Worm (Caenorhabditis elegans): ENCODE measurements around the gene C18D4.3.

DNA sequence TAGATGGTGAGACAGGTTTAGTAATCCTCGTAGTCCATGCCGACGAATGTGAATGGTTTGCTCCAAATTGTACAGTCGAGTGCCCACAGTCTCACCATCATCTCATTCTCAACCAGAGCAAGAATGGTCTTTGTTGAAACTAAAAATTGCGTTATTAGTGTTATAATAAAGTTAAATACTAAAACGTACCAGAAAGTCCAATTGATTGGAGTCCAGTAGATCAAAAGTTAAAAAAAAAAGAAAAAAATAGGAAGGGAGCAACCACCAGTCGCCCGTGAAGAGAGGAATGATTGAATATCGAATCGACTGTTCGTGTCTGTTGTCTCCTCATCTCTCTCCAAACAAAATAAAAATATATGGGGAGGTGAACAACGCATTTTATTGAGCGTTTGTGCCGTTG, 2.1 kb downstream of the C18D4.3 start, which contains the start of gene C18D4.12:
- no peak for TF ChIP-seq tab-1 (GFP tag; IDR thresholded peaks at IDR 0.05)
- no peak for TF ChIP-seq klf-2 (GFP tag; conservative IDR thresholded peaks at IDR 0.05)

Data from whole organism, midembryonic.